Fruit fly (Drosophila melanogaster): Measurements from ENCODE around the gene JMJD5.

Gene JMJD5

dm6 chr3L:807456-807855, 33.7 kb downstream of the JMJD5 start:
- TF ChIP-seq psq (GFP tag; optimal IDR thresholded peaks at IDR 0.05) (peak; percentile 3), foxo (GFP tag; optimal IDR thresholded peaks at IDR 0.05) (peak in 1 of 2 experiments; percentile 13), Abd-B (GFP tag; optimal IDR thresholded peaks at IDR 0.05) (no peak), fru (GFP tag; optimal IDR thresholded peaks at IDR 0.05) (peak; percentile 15), rgr (GFP tag; optimal IDR thresholded peaks at IDR 0.05) (no peak), h (GFP tag; optimal IDR thresholded peaks at IDR 0.05) (peak; percentile 14), HLH106 (tag; optimal IDR thresholded peaks at IDR 0.05) (peak; percentile 35), ey (GFP tag; optimal IDR thresholded peaks at IDR 0.05) (peak; percentile 4), Sp1 (GFP tag; optimal IDR thresholded peaks at IDR 0.05) (peak; percentile 32)

- TF ChIP-seq br (GFP tag; optimal IDR thresholded peaks at IDR 0.05) (no peak), tai (GFP tag; optimal IDR thresholded peaks at IDR 0.05) (peak; percentile 8), HLH106 (tag; optimal IDR thresholded peaks at IDR 0.05) (peak; percentile 12), OdsH (GFP tag; optimal IDR thresholded peaks at IDR 0.05) (no peak), Abd-B (GFP tag; optimal IDR thresholded peaks at IDR 0.05) (no peak), fru (GFP tag; optimal IDR thresholded peaks at IDR 0.05) (peak; percentile 59), psq (GFP tag; optimal IDR thresholded peaks at IDR 0.05) (peak; percentile 2), rgr (GFP tag; optimal IDR thresholded peaks at IDR 0.05) (peak; percentile 21), Dfd (GFP tag; optimal IDR thresholded peaks at IDR 0.05) (no peak), usp (GFP tag; optimal IDR thresholded peaks at IDR 0.05) (no peak), GATAd (GFP tag; optimal IDR thresholded peaks at IDR 0.05) (no peak), CrebA (GFP tag; optimal IDR thresholded peaks at IDR 0.05; ENCODE audit: borderline replicate concordance) (no peak), Hnf4 (GFP tag; optimal IDR thresholded peaks at IDR 0.05) (peak; percentile 13), woc (GFP tag; optimal IDR thresholded peaks at IDR 0.05) (no peak), ey (GFP tag; optimal IDR thresholded peaks at IDR 0.05) (peak; percentile 39), Rel (GFP tag; optimal IDR thresholded peaks at IDR 0.05) (no peak), Rel (tag; optimal IDR thresholded peaks at IDR 0.05) (no peak), sage (GFP tag; optimal IDR thresholded peaks at IDR 0.05) (no peak), foxo (GFP tag; optimal IDR thresholded peaks at IDR 0.05) (peak in 1 of 2 experiments; percentile 55), lola (GFP tag; optimal IDR thresholded peaks at IDR 0.05) (no peak), Sp1 (GFP tag; optimal IDR thresholded peaks at IDR 0.05) (no peak), CG32264 (GFP tag; optimal IDR thresholded peaks at IDR 0.05) (no peak), N (GFP tag; optimal IDR thresholded peaks at IDR 0.05) (no peak), h (GFP tag; optimal IDR thresholded peaks at IDR 0.05) (peak; percentile 42)
Measured at dm6 chr3L:805642-806218, 35.4 kb downstream of the JMJD5 start.

dm6 chr3L:804557-805260, 36.5 kb downstream of the JMJD5 start:
- TF ChIP-seq fru (GFP tag; optimal IDR thresholded peaks at IDR 0.05) (peak; percentile 62), Myc (optimal IDR thresholded peaks at IDR 0.05) (no peak), psq (GFP tag; optimal IDR thresholded peaks at IDR 0.05) (peak; percentile 18), ey (GFP tag; optimal IDR thresholded peaks at IDR 0.05) (peak; percentile 45), tai (GFP tag; optimal IDR thresholded peaks at IDR 0.05) (no peak), dl (GFP tag; optimal IDR thresholded peaks at IDR 0.05; ENCODE audit: insufficient read depth in 1 of 2, partially characterized antibody in 2 of 2) (no peak), HLH106 (tag; optimal IDR thresholded peaks at IDR 0.05) (peak; percentile 43), woc (GFP tag; optimal IDR thresholded peaks at IDR 0.05) (peak; percentile 24), foxo (GFP tag; optimal IDR thresholded peaks at IDR 0.05) (peak in 1 of 2 experiments; percentile 61), OdsH (GFP tag; optimal IDR thresholded peaks at IDR 0.05) (peak; percentile 45), h (GFP tag; optimal IDR thresholded peaks at IDR 0.05) (peak; percentile 58), rgr (GFP tag; optimal IDR thresholded peaks at IDR 0.05) (peak; percentile 49), Hr78 (GFP tag; optimal IDR thresholded peaks at IDR 0.05) (no peak), Sp1 (GFP tag; optimal IDR thresholded peaks at IDR 0.05) (peak; percentile 51)

- TF ChIP-seq sv (GFP tag; optimal IDR thresholded peaks at IDR 0.05) = no peak
- no peak for TF ChIP-seq fru (GFP tag; optimal IDR thresholded peaks at IDR 0.05)
- no peak for TF ChIP-seq foxo (GFP tag; optimal IDR thresholded peaks at IDR 0.05)
- no peak for TF ChIP-seq br (GFP tag; optimal IDR thresholded peaks at IDR 0.05)
- no peak for TF ChIP-seq Rel (GFP tag; optimal IDR thresholded peaks at IDR 0.05)
- TF ChIP-seq Rel (tag; optimal IDR thresholded peaks at IDR 0.05) = no peak
- TF ChIP-seq tai (GFP tag; optimal IDR thresholded peaks at IDR 0.05) = no peak
- no peak for TF ChIP-seq CrebA (GFP tag; optimal IDR thresholded peaks at IDR 0.05; ENCODE audit: borderline replicate concordance)
- no peak for TF ChIP-seq ey (GFP tag; optimal IDR thresholded peaks at IDR 0.05)
- no peak for TF ChIP-seq GATAd (GFP tag; optimal IDR thresholded peaks at IDR 0.05)
- no peak for TF ChIP-seq jim (GFP tag; optimal IDR thresholded peaks at IDR 0.05)
- TF ChIP-seq h (GFP tag; optimal IDR thresholded peaks at IDR 0.05) = no peak
- no peak for TF ChIP-seq OdsH (GFP tag; optimal IDR thresholded peaks at IDR 0.05)
- no peak for TF ChIP-seq dmrt93B (GFP tag; optimal IDR thresholded peaks at IDR 0.05)
- TF ChIP-seq dsf (GFP tag; optimal IDR thresholded peaks at IDR 0.05; ENCODE audit: borderline replicate concordance) = no peak
- no peak for TF ChIP-seq pan (optimal IDR thresholded peaks at IDR 0.05)
Measured at dm6 chr3L:803951-804350, 37.2 kb downstream of the JMJD5 start, which contains the start of gene CG13898. TSS of gene CG13898 (minus strand) at chr3L:804051.

Data from whole organism, wandering third instar larva.